Worm (Caenorhabditis elegans) whole organism, early embryonic: ENCODE data around the gene srtx-1.

ENCODE experiments used
- B0310.2 ChIP-seq: sonication (generic microtip); optimal IDR thresholded peaks from 2 replicates; lab custom pipeline; 2016; ENCODE audit warnings: mild to moderate bottlenecking, missing genetic modification characterization, missing compliant biosample characterization
- F13C5.2 ChIP-seq: sonication (generic microtip); optimal IDR thresholded peaks from 2 replicates; lab custom pipeline; 2017; ENCODE audit warnings: mild to moderate bottlenecking, missing genetic modification characterization, inconsistent platforms, missing compliant biosample characterization
- aly-1 ChIP-seq: sonication (generic microtip); optimal IDR thresholded peaks from 2 replicates; lab custom pipeline; 2016; ENCODE audit warnings: missing genetic modification characterization, missing compliant biosample characterization
- ama-1 ChIP-seq: fragments of 150-350 bp; optimal IDR thresholded peaks from 2 replicates; lab custom pipeline; 2014
- ceh-13 ChIP-seq: fragments of 200-800 bp; sonication (Bioruptor generic); optimal IDR thresholded peaks from 2 replicates; lab custom pipeline; 2018; ENCODE audit warnings: mild to moderate bottlenecking, missing genetic modification characterization, missing compliant biosample characterization
- ceh-36 ChIP-seq: sonication (generic microtip); optimal IDR thresholded peaks from 2 replicates; lab custom pipeline; 2016; ENCODE audit warnings: missing genetic modification characterization, inconsistent platforms, missing compliant biosample characterization
- flt-1 ChIP-seq: fragments of 200-800 bp; sonication (Bioruptor generic); IDR thresholded peaks from 2 replicates; pipeline ENCODE4 v1.3.6; 2022; ENCODE audit warnings: missing genetic modification characterization, missing compliant biosample characterization
- hmbx-1 ChIP-seq: sonication (generic microtip); optimal IDR thresholded peaks from 2 replicates; lab custom pipeline; 2016; ENCODE audit warnings: mild to moderate bottlenecking, missing genetic modification characterization, missing compliant biosample characterization
- hmg-4 ChIP-seq: fragments of 200-800 bp; sonication (Bioruptor generic); optimal IDR thresholded peaks from 2 replicates; lab custom pipeline; 2018; ENCODE audit warnings: mild to moderate bottlenecking, missing genetic modification characterization, missing compliant biosample characterization
- pes-1 ChIP-seq: fragments of 200-800 bp; sonication (Bioruptor generic); IDR thresholded peaks from 2 replicates; pipeline ENCODE4 v1.3.6; 2022; ENCODE audit warnings: missing genetic modification reagents, missing genetic modification characterization, missing compliant biosample characterization
- sea-1 ChIP-seq: fragments of 200-800 bp; sonication (Bioruptor generic); conservative IDR thresholded peaks from 2 replicates; pipeline ENCODE4 v1.3.6; 2022; ENCODE audit warnings: missing genetic modification characterization, missing compliant biosample characterization
- tbx-11 ChIP-seq: fragments of 200-800 bp; sonication (Bioruptor generic); IDR thresholded peaks from 2 replicates; pipeline ENCODE4 v1.3.6; 2022; ENCODE audit warnings: missing genetic modification characterization, missing compliant biosample characterization
- tbx-37 ChIP-seq: fragments of 200-800 bp; sonication (Bioruptor generic); conservative IDR thresholded peaks from 2 replicates; pipeline ENCODE4 v1.3.6; 2022; ENCODE audit warnings: missing genetic modification reagents, missing genetic modification characterization, missing compliant biosample characterization
- tra-4 ChIP-seq: sonication (generic microtip); optimal IDR thresholded peaks from 2 replicates; lab custom pipeline; 2017; ENCODE audit warnings: missing genetic modification characterization, missing compliant biosample characterization

DNA sequence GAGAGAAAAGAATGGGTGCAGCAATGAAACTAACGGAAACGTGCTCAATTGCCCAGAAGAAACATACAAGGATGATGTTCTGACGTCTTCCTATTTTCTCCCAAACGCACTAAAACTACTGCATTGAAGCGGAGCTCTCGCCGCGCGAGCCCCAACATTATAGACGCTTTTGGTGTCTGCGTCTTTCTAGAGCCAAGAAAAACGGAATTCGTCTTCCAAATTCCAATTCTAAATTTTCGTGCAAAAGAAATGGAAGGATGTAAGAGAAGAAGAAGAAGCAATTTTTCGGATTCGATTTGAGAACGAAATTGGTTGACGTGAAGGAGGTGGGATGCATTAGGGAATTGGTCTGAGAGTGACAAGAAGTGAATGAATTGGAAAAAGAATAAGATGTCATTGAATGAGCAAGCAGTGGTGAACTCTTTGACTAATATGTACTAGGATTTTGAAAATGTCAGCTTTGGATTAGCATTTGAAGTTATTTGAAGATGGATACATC, 32.7 kb downstream of the srtx-1 start:
- TF ChIP-seq ama-1 (lab: Kevin White, UChicago) (no peak), tra-4 (tag; lab: Kevin White, UChicago) (no peak), flt-1 (no peak), ceh-13 (no peak), sea-1 (no peak), hmbx-1 (no peak), aly-1 (tag; lab: Kevin White, UChicago) (no peak), ceh-36 (tag; lab: Kevin White, UChicago) (no peak), hmg-4 (GFP tag; lab: Kevin White, UChicago) (no peak), tbx-11 (GFP tag; lab: Robert Waterston, UW) (no peak), tbx-37 (GFP tag; lab: Robert Waterston, UW) (no peak), pes-1 (GFP tag; lab: Robert Waterston, UW) (no peak), F13C5.2 (tag; lab: Kevin White, UChicago) (no peak), B0310.2 (no peak)
